Worm (Caenorhabditis elegans) whole organism, L2 larva: ENCODE measurements around the gene efa-6.

ENCODE experiments used
- C34F6.9 ChIP-seq: fragments of 150-350 bp; optimal IDR thresholded peaks from 2 replicates; lab custom pipeline; 2014; ENCODE audit warnings: missing biosample characterization, missing genetic modification characterization
- F13H6.1 ChIP-seq: sonication (generic microtip); optimal IDR thresholded peaks from 2 replicates; lab custom pipeline; 2016; ENCODE audit warnings: missing genetic modification characterization, missing compliant biosample characterization
- R02D3.7 ChIP-seq: fragments of 150-350 bp; optimal IDR thresholded peaks from 2 replicates; lab custom pipeline; 2014; ENCODE audit warnings: missing biosample characterization, missing genetic modification characterization
- Y55F3AM.14 ChIP-seq: fragments of 200-800 bp; sonication (Bioruptor generic); optimal IDR thresholded peaks from 2 replicates; lab custom pipeline; 2018; ENCODE audit warnings: mild to moderate bottlenecking, missing genetic modification characterization, missing compliant biosample characterization
- ZK546.5 ChIP-seq: sonication (generic microtip); optimal IDR thresholded peaks from 2 replicates; lab custom pipeline; 2017; ENCODE audit warnings: missing biosample characterization, missing genetic modification characterization
- alr-1 ChIP-seq: fragments of 150-350 bp; optimal IDR thresholded peaks from 2 replicates; lab custom pipeline; 2014; ENCODE audit warnings: missing biosample characterization, missing genetic modification characterization
- aly-2 ChIP-seq: fragments of 150-350 bp; optimal IDR thresholded peaks from 2 replicates; lab custom pipeline; 2014; ENCODE audit warnings: missing biosample characterization, missing genetic modification characterization
- blmp-1 ChIP-seq: sonication (generic microtip); optimal IDR thresholded peaks from 2 replicates; lab custom pipeline; 2017; ENCODE audit warnings: missing genetic modification characterization, mild to moderate bottlenecking, missing compliant biosample characterization, antibody characterized with exemption, moderate library complexity; ENCODE audit not compliant: insufficient read depth
- ceh-16 ChIP-seq: fragments of 150-350 bp; optimal IDR thresholded peaks from 2 replicates; lab custom pipeline; 2014; ENCODE audit warnings: missing biosample characterization, missing genetic modification characterization
- ceh-82 ChIP-seq: fragments of 150-350 bp; optimal IDR thresholded peaks from 2 replicates; lab custom pipeline; 2014; ENCODE audit warnings: missing biosample characterization, missing genetic modification characterization
- crh-2 ChIP-seq: sonication (generic microtip); optimal IDR thresholded peaks from 2 replicates; lab custom pipeline; 2017; ENCODE audit warnings: missing biosample characterization, missing genetic modification characterization
- dmd-4 ChIP-seq: sonication (generic microtip); optimal IDR thresholded peaks from 2 replicates; lab custom pipeline; 2017; ENCODE audit warnings: missing biosample characterization, missing genetic modification characterization
- egl-27 ChIP-seq: sonication (generic microtip); optimal IDR thresholded peaks from 3 replicates; lab custom pipeline; 2017; ENCODE audit warnings: missing biosample characterization, missing genetic modification reagents, missing genetic modification characterization
- elt-1 ChIP-seq: fragments of 150-350 bp; optimal IDR thresholded peaks from 2 replicates; lab custom pipeline; 2014; ENCODE audit warnings: missing biosample characterization, missing genetic modification characterization
- elt-3 ChIP-seq: sonication (generic microtip); optimal IDR thresholded peaks from 2 replicates; lab custom pipeline; 2017; ENCODE audit warnings: missing biosample characterization, missing genetic modification characterization
- fos-1 ChIP-seq: fragments of 150-350 bp; optimal IDR thresholded peaks from 2 replicates; lab custom pipeline; 2014; ENCODE audit warnings: missing biosample characterization, missing genetic modification characterization
- gmeb-1 ChIP-seq: fragments of 150-350 bp; optimal IDR thresholded peaks from 2 replicates; lab custom pipeline; 2014; ENCODE audit warnings: missing biosample characterization, missing genetic modification characterization
- lin-11 ChIP-seq: fragments of 150-350 bp; sonication (generic microtip); optimal IDR thresholded peaks from 2 replicates; lab custom pipeline; 2014; ENCODE audit warnings: missing biosample characterization, missing genetic modification characterization, inconsistent platforms, mixed read lengths
- lin-13 ChIP-seq: fragments of 150-350 bp; optimal IDR thresholded peaks from 2 replicates; lab custom pipeline; 2014; ENCODE audit warnings: missing biosample characterization, missing genetic modification reagents, missing genetic modification characterization
- lin-39 ChIP-seq: fragments of 150-350 bp; optimal IDR thresholded peaks from 2 replicates; lab custom pipeline; 2014; ENCODE audit warnings: missing biosample characterization, missing genetic modification reagents, missing genetic modification characterization
- lsy-2 ChIP-seq, 2 experiments: fragments of 150-350 bp in 1 of 2; sonication (generic microtip) in 1 of 2; optimal IDR thresholded peaks; 2 replicates each; lab custom pipeline; 2014 to 2017; ENCODE audit warnings: missing biosample characterization in 2 of 2, missing genetic modification characterization in 2 of 2
- mab-5 ChIP-seq: fragments of 150-350 bp; optimal IDR thresholded peaks from 2 replicates; lab custom pipeline; 2014; ENCODE audit warnings: missing biosample characterization, missing genetic modification characterization
- mbf-1 ChIP-seq: sonication (generic microtip); optimal IDR thresholded peaks from 2 replicates; lab custom pipeline; 2017; ENCODE audit warnings: missing biosample characterization, missing genetic modification characterization
- nhr-10 ChIP-seq: sonication (generic microtip); optimal IDR thresholded peaks from 2 replicates; lab custom pipeline; 2017; ENCODE audit warnings: missing biosample characterization, missing genetic modification characterization
- nhr-11 ChIP-seq: fragments of 150-350 bp; optimal IDR thresholded peaks from 2 replicates; lab custom pipeline; 2014; ENCODE audit warnings: missing biosample characterization, missing genetic modification characterization
- nhr-12 ChIP-seq: fragments of 150-350 bp; optimal IDR thresholded peaks from 2 replicates; lab custom pipeline; 2014; ENCODE audit warnings: missing biosample characterization, missing genetic modification characterization
- nhr-129 ChIP-seq: fragments of 150-350 bp; optimal IDR thresholded peaks from 2 replicates; lab custom pipeline; 2014; ENCODE audit warnings: missing biosample characterization, missing genetic modification characterization
- nhr-21 ChIP-seq: fragments of 150-350 bp; optimal IDR thresholded peaks from 2 replicates; lab custom pipeline; 2014; ENCODE audit warnings: missing biosample characterization, missing genetic modification characterization
- nhr-23 ChIP-seq: fragments of 150-350 bp; optimal IDR thresholded peaks from 2 replicates; lab custom pipeline; 2014; ENCODE audit warnings: missing biosample characterization, missing genetic modification reagents, missing genetic modification characterization
- nhr-237 ChIP-seq: fragments of 150-350 bp; optimal IDR thresholded peaks from 2 replicates; lab custom pipeline; 2014; ENCODE audit warnings: missing biosample characterization, missing genetic modification characterization
- nhr-25 ChIP-seq: fragments of 150-350 bp; sonication (generic microtip); optimal IDR thresholded peaks from 3 replicates; lab custom pipeline; 2014; ENCODE audit warnings: missing biosample characterization, missing genetic modification characterization
- nhr-6 ChIP-seq: fragments of 150-350 bp; optimal IDR thresholded peaks from 2 replicates; lab custom pipeline; 2014; ENCODE audit warnings: missing biosample characterization, missing genetic modification characterization
- peb-1 ChIP-seq: fragments of 150-350 bp; optimal IDR thresholded peaks from 2 replicates; lab custom pipeline; 2014; ENCODE audit warnings: missing biosample characterization, missing genetic modification characterization
- sem-4 ChIP-seq: fragments of 150-350 bp; optimal IDR thresholded peaks from 2 replicates; lab custom pipeline; 2014; ENCODE audit warnings: missing biosample characterization, missing genetic modification reagents, missing genetic modification characterization
- skn-1 ChIP-seq: sonication (generic microtip); optimal IDR thresholded peaks from 2 replicates; lab custom pipeline; 2017; ENCODE audit warnings: missing biosample characterization, missing genetic modification characterization
- sma-9 ChIP-seq, 2 experiments: fragments of 150-350 bp in 1 of 2; sonication (generic microtip) in 1 of 2; optimal IDR thresholded peaks; 2 replicates each; lab custom pipeline; 2014 to 2016; ENCODE audit warnings: missing genetic modification characterization in 2 of 2, mild to moderate bottlenecking in 1 of 2, missing biosample characterization in 1 of 2, missing compliant biosample characterization in 1 of 2, missing genetic modification reagents in 1 of 2, moderate library complexity in 1 of 2
- snpc-4 ChIP-seq: fragments of 150-350 bp; optimal IDR thresholded peaks from 2 replicates; lab custom pipeline; 2014; ENCODE audit warnings: missing biosample characterization, missing genetic modification characterization
- unc-39 ChIP-seq: fragments of 150-350 bp; optimal IDR thresholded peaks from 2 replicates; lab custom pipeline; 2014; ENCODE audit warnings: missing biosample characterization, missing genetic modification characterization
- unc-55 ChIP-seq: fragments of 150-350 bp; sonication (generic microtip); optimal IDR thresholded peaks from 3 replicates; lab custom pipeline; 2014; ENCODE audit warnings: missing biosample characterization, missing genetic modification reagents, missing genetic modification characterization
- zag-1 ChIP-seq: fragments of 150-350 bp; optimal IDR thresholded peaks from 2 replicates; lab custom pipeline; 2014; ENCODE audit warnings: missing biosample characterization, missing genetic modification characterization
- ztf-1 ChIP-seq: fragments of 200-800 bp; sonication (Bioruptor generic); conservative IDR thresholded peaks from 2 replicates; pipeline ENCODE4 v1.3.6; 2022; ENCODE audit warnings: missing genetic modification characterization, missing compliant biosample characterization
- ztf-11 ChIP-seq: sonication (generic microtip); optimal IDR thresholded peaks from 2 replicates; lab custom pipeline; 2017; ENCODE audit warnings: missing biosample characterization, missing genetic modification characterization
- ztf-4 ChIP-seq: fragments of 150-350 bp; optimal IDR thresholded peaks from 2 replicates; lab custom pipeline; 2014; ENCODE audit warnings: missing biosample characterization, missing genetic modification characterization

Gene efa-6

ce11 chrIV:12600941-12601340, 13.6 kb downstream of the efa-6 start:
- no peak for TF ChIP-seq nhr-6 (tag; lab: Kevin White, UChicago)
- TF ChIP-seq nhr-23 (tag; lab: Kevin White, UChicago) = no peak
- TF ChIP-seq unc-39 = no peak
- TF ChIP-seq mab-5 = no peak
- TF ChIP-seq lsy-2 (tag; optimal IDR thresholded peaks at IDR 0.05; lab: Kevin White, UChicago) = no peak
- peak; percentile 44 for TF ChIP-seq sma-9 (GFP tag; optimal IDR thresholded peaks at IDR 0.05; lab: Kevin White, UChicago)
- no peak for TF ChIP-seq sma-9 (tag; optimal IDR thresholded peaks at IDR 0.05; lab: Kevin White, UChicago)
- TF ChIP-seq nhr-237 (tag; lab: Kevin White, UChicago) = no peak
- no peak for TF ChIP-seq zag-1 (tag; lab: Kevin White, UChicago)
- TF ChIP-seq nhr-12 (tag; lab: Kevin White, UChicago) = no peak
- TF ChIP-seq elt-3 = no peak
- TF ChIP-seq crh-2 (tag; lab: Kevin White, UChicago) = peak; percentile 25
- TF ChIP-seq nhr-21 (tag; lab: Kevin White, UChicago) = no peak
- no peak for TF ChIP-seq nhr-10
- TF ChIP-seq nhr-11 = no peak
- TF ChIP-seq nhr-129 (tag; lab: Kevin White, UChicago) = no peak
- peak; percentile 85 for TF ChIP-seq fos-1 (tag; lab: Kevin White, UChicago)
- no peak for TF ChIP-seq Y55F3AM.14 (GFP tag; lab: Kevin White, UChicago)
- no peak for TF ChIP-seq mbf-1 (tag; lab: Kevin White, UChicago)
- TF ChIP-seq nhr-25 = no peak
- TF ChIP-seq lin-13 (GFP tag; lab: Kevin White, UChicago) = no peak
- TF ChIP-seq, all 48 proteins: peak for 3

- TF ChIP-seq ZK546.5 (tag; lab: Kevin White, UChicago) (no peak), crh-2 (tag; lab: Kevin White, UChicago) (peak; percentile 38), sma-9 (GFP tag; optimal IDR thresholded peaks at IDR 0.05; lab: Kevin White, UChicago) (peak; percentile 83), sma-9 (tag; optimal IDR thresholded peaks at IDR 0.05; lab: Kevin White, UChicago) (no peak), peb-1 (no peak), lsy-2 (tag; optimal IDR thresholded peaks at IDR 0.05; lab: Kevin White, UChicago) (no peak), fos-1 (tag; lab: Kevin White, UChicago) (peak; percentile 91), elt-1 (tag; lab: Kevin White, UChicago) (no peak)
- TF ChIP-seq, all 48 proteins: peak for 3
Observed at ce11 chrIV:12599158-12599557, 15.4 kb downstream of the efa-6 start, which contains the start of gene pgp-1. Gene pgp-1 (minus strand): TSS chrIV:12599169.

- TF ChIP-seq lin-39 (tag; lab: Kevin White, UChicago) (no peak), ceh-16 (tag; lab: Kevin White, UChicago) (no peak)
- TF ChIP-seq, all 48 proteins: peak for 0
Observed at ce11 chrIV:12596960-12597359, 17.6 kb downstream of the efa-6 start.

ce11 chrIV:12594574-12594973, 19.9 kb downstream of the efa-6 start:
- TF ChIP-seq Y55F3AM.14 (GFP tag; lab: Kevin White, UChicago) (peak; percentile 64), lin-11 (tag; lab: Kevin White, UChicago) (peak; percentile 72), alr-1 (tag; lab: Kevin White, UChicago) (no peak), sem-4 (tag; lab: Kevin White, UChicago) (no peak), elt-1 (tag; lab: Kevin White, UChicago) (no peak), ztf-4 (no peak), egl-27 (tag; lab: Kevin White, UChicago) (peak; percentile 28), nhr-6 (tag; lab: Kevin White, UChicago) (no peak), ztf-11 (tag; lab: Kevin White, UChicago) (no peak), unc-39 (no peak), lin-13 (GFP tag; lab: Kevin White, UChicago) (peak; percentile 38), nhr-25 (no peak), ceh-16 (tag; lab: Kevin White, UChicago) (no peak), skn-1 (tag; lab: Kevin White, UChicago) (no peak), nhr-11 (no peak), dmd-4 (tag; lab: Kevin White, UChicago) (no peak), ZK546.5 (tag; lab: Kevin White, UChicago) (no peak), blmp-1 (tag; lab: Kevin White, UChicago) (no peak), R02D3.7 (tag; lab: Kevin White, UChicago) (no peak), ceh-82 (tag; lab: Kevin White, UChicago) (no peak), ztf-1 (GFP tag; lab: Robert Waterston, UW) (no peak), nhr-129 (tag; lab: Kevin White, UChicago) (peak; percentile 81), nhr-237 (tag; lab: Kevin White, UChicago) (no peak), nhr-12 (tag; lab: Kevin White, UChicago) (no peak), fos-1 (tag; lab: Kevin White, UChicago) (peak; percentile 50), gmeb-1 (tag; lab: Kevin White, UChicago) (peak; percentile 68), F13H6.1 (tag; lab: Kevin White, UChicago) (peak; percentile 66), mbf-1 (tag; lab: Kevin White, UChicago) (no peak), mab-5 (peak; percentile 45), sma-9 (GFP tag; optimal IDR thresholded peaks at IDR 0.05; lab: Kevin White, UChicago) (peak; percentile 70), sma-9 (tag; optimal IDR thresholded peaks at IDR 0.05; lab: Kevin White, UChicago) (no peak), crh-2 (tag; lab: Kevin White, UChicago) (peak; percentile 57), snpc-4 (tag; lab: Kevin White, UChicago) (no peak), lin-39 (tag; lab: Kevin White, UChicago) (no peak), C34F6.9 (tag; lab: Kevin White, UChicago) (peak; percentile 77), aly-2 (no peak), elt-3 (no peak), nhr-10 (no peak), unc-55 (GFP tag; lab: Kevin White, UChicago) (peak; percentile 77), nhr-21 (tag; lab: Kevin White, UChicago) (peak; percentile 32), nhr-23 (tag; lab: Kevin White, UChicago) (no peak)
